Worm (Caenorhabditis elegans) whole organism, late embryonic: ENCODE data around the gene W08E12.6.

Experiments used
- K02D7.2 ChIP-seq: sonication (generic microtip); optimal IDR thresholded peaks from 2 replicates; lab custom pipeline; 2017; ENCODE audit warnings: mild to moderate bottlenecking, missing genetic modification characterization, missing compliant biosample characterization
- ama-1 ChIP-seq: fragments of 150-350 bp; optimal IDR thresholded peaks from 2 replicates; lab custom pipeline; 2014
- ceh-9 ChIP-seq: sonication (generic microtip); optimal IDR thresholded peaks from 2 replicates; lab custom pipeline; 2016; ENCODE audit warnings: mild to moderate bottlenecking, missing genetic modification characterization, inconsistent platforms, missing compliant biosample characterization
- elt-2 ChIP-seq: sonication (generic microtip); optimal IDR thresholded peaks from 2 replicates; lab custom pipeline; 2016; ENCODE audit warnings: missing genetic modification reagents, missing genetic modification characterization, missing compliant biosample characterization
- eyg-1 ChIP-seq: sonication (generic microtip); optimal IDR thresholded peaks from 2 replicates; lab custom pipeline; 2016; ENCODE audit warnings: missing genotype, missing genetic modification characterization, missing compliant biosample characterization
- fkh-10 ChIP-seq: fragments of 150-350 bp; optimal IDR thresholded peaks from 2 replicates; lab custom pipeline; 2014; ENCODE audit warnings: missing biosample characterization, missing genetic modification reagents, missing genetic modification characterization
- hlh-6 ChIP-seq: sonication (generic microtip); optimal IDR thresholded peaks from 2 replicates; lab custom pipeline; 2016; ENCODE audit warnings: missing genotype, missing genetic modification characterization, missing compliant biosample characterization
- nfya-1 ChIP-seq: sonication (generic microtip); optimal IDR thresholded peaks from 2 replicates; lab custom pipeline; 2017; ENCODE audit warnings: missing genetic modification characterization, mild to moderate bottlenecking, missing compliant biosample characterization, antibody characterized with exemption, moderate library complexity
- nhr-11 ChIP-seq: fragments of 150-350 bp; optimal IDR thresholded peaks from 2 replicates; lab custom pipeline; 2014; ENCODE audit warnings: missing biosample characterization, missing genetic modification characterization
- pag-3 ChIP-seq: sonication (generic microtip); optimal IDR thresholded peaks from 2 replicates; lab custom pipeline; 2016; ENCODE audit warnings: missing compliant biosample characterization, missing genetic modification characterization, borderline replicate concordance
- pat-9 ChIP-seq: fragments of 200-800 bp; sonication (Bioruptor generic); optimal IDR thresholded peaks from 2 replicates; lab custom pipeline; 2018; ENCODE audit warnings: mild to moderate bottlenecking, missing genetic modification characterization, moderate library complexity, missing compliant biosample characterization
- pha-4 ChIP-seq: fragments of 150-350 bp; optimal IDR thresholded peaks from 2 replicates; lab custom pipeline; 2018; ENCODE audit warnings: missing biosample characterization, missing genetic modification reagents, missing genetic modification characterization

- no peak for TF ChIP-seq pat-9 (tag; lab: Kevin White, UChicago)
- TF ChIP-seq hlh-6 (tag; lab: Kevin White, UChicago) = no peak
- no peak for TF ChIP-seq nhr-11 (tag; lab: Kevin White, UChicago)
- no peak for TF ChIP-seq elt-2 (tag; lab: Kevin White, UChicago)
- no peak for TF ChIP-seq ceh-9 (tag; lab: Kevin White, UChicago)
- no peak for TF ChIP-seq nfya-1 (tag; lab: Kevin White, UChicago)
- TF ChIP-seq pha-4 (tag; lab: Kevin White, UChicago) = no peak
- TF ChIP-seq eyg-1 (tag; lab: Kevin White, UChicago) = no peak
- no peak for TF ChIP-seq K02D7.2
- TF ChIP-seq fkh-10 = no peak
- no peak for TF ChIP-seq ama-1 (lab: Kevin White, UChicago)
- TF ChIP-seq pag-3 (tag; lab: Kevin White, UChicago) = no peak
Observed at ce11 chrIV:3266841-3267240, 31.6 kb upstream of the W08E12.6 start.
